Fruit fly (Drosophila melanogaster): ENCODE data around the gene Pgant5.

Gene Pgant5

DNA sequence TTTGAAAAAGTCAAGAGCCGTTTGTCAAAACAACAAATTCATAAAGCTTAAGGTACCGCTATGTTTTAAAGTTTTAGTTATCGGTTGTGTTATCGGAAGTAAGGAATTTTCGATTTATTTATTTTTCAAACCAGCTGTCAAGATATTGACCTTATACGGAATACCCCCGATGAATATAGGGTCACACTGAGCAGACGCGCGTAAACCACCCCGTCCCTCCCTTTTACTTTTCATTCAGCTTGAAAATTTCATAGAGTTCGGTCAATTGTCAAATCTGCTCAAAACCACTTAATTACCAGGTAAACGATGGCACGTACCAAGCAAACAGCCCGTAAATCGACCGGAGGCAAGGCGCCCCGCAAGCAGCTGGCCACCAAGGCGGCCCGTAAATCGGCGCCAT is 38.4 kb downstream of the Pgant5 start, which contains the start of the genes CG14036 and His3.3A (continued):
- TF ChIP-seq Hmr (GFP tag; optimal IDR thresholded peaks at IDR 0.05) (peak; percentile 42), CG14441 (GFP tag; IDR thresholded peaks at IDR 0.05) (no peak), CG12769 (tag; optimal IDR thresholded peaks at IDR 0.05) (peak; percentile 20), grau (tag; optimal IDR thresholded peaks at IDR 0.05) (peak; percentile 15), Blimp-1 (GFP tag; optimal IDR thresholded peaks at IDR 0.05) (peak; percentile 69), bigmax (GFP tag; optimal IDR thresholded peaks at IDR 0.05) (no peak), CG14860 (GFP tag; IDR thresholded peaks at IDR 0.05; ENCODE audit: partially characterized antibody) (peak; percentile 58; the same call in 2 of the 3 replicates), gce (GFP tag; IDR thresholded peaks at IDR 0.05) (0 out of 3 replicates have a peak, but pooled peaks have one; percentile 16), tap (tag; optimal IDR thresholded peaks at IDR 0.05) (no peak), hbn (GFP tag; IDR thresholded peaks at IDR 0.05; ENCODE audit: partially characterized antibody) (peak; percentile 58), inv (GFP tag; IDR thresholded peaks at IDR 0.05; ENCODE audit: partially characterized antibody) (peak; percentile 43; the same call in 1 of the 2 replicates), CG8290 (GFP tag; optimal IDR thresholded peaks at IDR 0.05) (no peak), CG8290 (tag; optimal IDR thresholded peaks at IDR 0.05) (peak in 1 of 2 experiments; percentile 75), pum (GFP tag; optimal IDR thresholded peaks at IDR 0.05) (no peak), gsb (GFP tag; IDR thresholded peaks at IDR 0.05) (0 out of 2 replicates have a peak, but pooled peaks have one; percentile 32), CG13894 (tag; optimal IDR thresholded peaks at IDR 0.05) (peak; percentile 41), CG17912 (GFP tag; optimal IDR thresholded peaks at IDR 0.05) (no peak), CG9932 (GFP tag; IDR thresholded peaks at IDR 0.05) (peak; percentile 35; the same call in 1 of the 2 replicates), D (optimal IDR thresholded peaks at IDR 0.05) (no peak), D (GFP tag; optimal IDR thresholded peaks at IDR 0.05) (no peak), danr (GFP tag; IDR thresholded peaks at IDR 0.05) (no peak), Rx (GFP tag; IDR thresholded peaks at IDR 0.05) (no peak), Atf6 (GFP tag; IDR thresholded peaks at IDR 0.05) (no peak), CG12942 (GFP tag; optimal IDR thresholded peaks at IDR 0.05) (no peak), nmo (GFP tag; optimal IDR thresholded peaks at IDR 0.05) (peak; percentile 56), HLHmδ (GFP tag; optimal IDR thresholded peaks at IDR 0.05) (peak; percentile 74), Xbp1 (GFP tag; optimal IDR thresholded peaks at IDR 0.05) (peak; percentile 18), CG11560 (tag; IDR thresholded peaks at IDR 0.05) (peak; percentile 94), CG17328 (GFP tag; IDR thresholded peaks at IDR 0.05) (0 out of 2 replicates have a peak, but pooled peaks have one; percentile 21), NC2α (GFP tag; optimal IDR thresholded peaks at IDR 0.05) (no peak), CG6654 (GFP tag; optimal IDR thresholded peaks at IDR 0.05) (no peak), Ptx1 (GFP tag; IDR thresholded peaks at IDR 0.05) (no peak), CG9727 (GFP tag; optimal IDR thresholded peaks at IDR 0.05) (peak; percentile 32), wek (GFP tag; optimal IDR thresholded peaks at IDR 0.05) (peak; percentile 100), stc (GFP tag; IDR thresholded peaks at IDR 0.05) (no peak), pan (optimal IDR thresholded peaks at IDR 0.05) (no peak), pan (GFP tag; optimal IDR thresholded peaks at IDR 0.05 in 1 of 2, IDR thresholded peaks at IDR 0.05 in 1 of 2) (peak in 1 of 2 experiments; percentile 36), Myb (GFP tag; optimal IDR thresholded peaks at IDR 0.05) (peak; percentile 75), NC2β (GFP tag; optimal IDR thresholded peaks at IDR 0.05) (peak; percentile 4), ranshi (GFP tag; IDR thresholded peaks at IDR 0.05) (no peak), Dref (GFP tag; IDR thresholded peaks at IDR 0.05) (peak; percentile 91), crp (GFP tag; optimal IDR thresholded peaks at IDR 0.05) (peak in 1 of 2 experiments; percentile 77), chinmo (GFP tag; IDR thresholded peaks at IDR 0.05; ENCODE audit: partially characterized antibody) (peak; percentile 68; the same call in 1 of the 4 replicates), nom (GFP tag; optimal IDR thresholded peaks at IDR 0.05) (peak; percentile 29), pho (GFP tag; optimal IDR thresholded peaks at IDR 0.05) (peak; percentile 21), sens-2 (GFP tag; IDR thresholded peaks at IDR 0.05) (no peak), CG1603 (tag; optimal IDR thresholded peaks at IDR 0.05) (peak; percentile 100), CG5245 (GFP tag; optimal IDR thresholded peaks at IDR 0.05) (no peak), trem (tag; optimal IDR thresholded peaks at IDR 0.05) (peak; percentile 75), Hr3 (GFP tag; optimal IDR thresholded peaks at IDR 0.05) (no peak), fd96Cb (tag; optimal IDR thresholded peaks at IDR 0.05) (no peak)
